Fruit fly (Drosophila melanogaster) whole organism, embryonic: Measurements from ENCODE around the gene LIMK1.
A peak's percentile ranks its signal among the peaks of the same experiment; 100 is the strongest.

ENCODE experiments used
- B-H2 ChIP-seq: fragments of 200-800 bp; sonication (Bioruptor generic); optimal IDR thresholded peaks from 2 replicates; lab custom pipeline; 2018; ENCODE audit warnings: missing biosample characterization, mild to moderate bottlenecking, missing genetic modification characterization
- CG10654 ChIP-seq: fragments of 200-800 bp; sonication (Bioruptor generic); optimal IDR thresholded peaks from 2 replicates; lab custom pipeline; 2016; ENCODE audit warnings: missing biosample characterization, missing genetic modification characterization
- CG11093 ChIP-seq: fragments of 200-800 bp; sonication (Bioruptor generic); IDR thresholded peaks from 3 replicates; pipeline ENCODE4 v1.3.6; 2022; ENCODE audit warnings: missing biosample characterization, missing genetic modification characterization
- CG11398 ChIP-seq: fragments of 200-800 bp; sonication (Bioruptor generic); optimal IDR thresholded peaks from 2 replicates; lab custom pipeline; 2016; ENCODE audit warnings: missing biosample characterization, missing genetic modification characterization
- CG11560 ChIP-seq: fragments of 200-800 bp; sonication (Bioruptor generic); IDR thresholded peaks from 3 replicates; pipeline ENCODE4 v1.3.6; 2022; ENCODE audit warnings: missing biosample characterization, missing genetic modification characterization
- CG12744 ChIP-seq: fragments of 200-800 bp; sonication (Bioruptor generic); optimal IDR thresholded peaks from 2 replicates; lab custom pipeline; 2016; ENCODE audit warnings: missing biosample characterization, missing genetic modification characterization
- CG14050 ChIP-seq: fragments of 200-800 bp; sonication (Bioruptor generic); IDR thresholded peaks from 3 replicates; pipeline ENCODE4 v1.3.6; 2022; ENCODE audit warnings: missing biosample characterization, missing genetic modification characterization
- CG14860 ChIP-seq: fragments of 200-800 bp; sonication (Bioruptor generic); IDR thresholded peaks from 3 replicates; pipeline ENCODE4 v1.3.6; 2022; ENCODE audit warnings: missing biosample characterization, missing genetic modification characterization; ENCODE audit not compliant: partially characterized antibody
- CG2129 ChIP-seq: fragments of 200-800 bp; sonication (Bioruptor generic); IDR thresholded peaks from 2 replicates; pipeline ENCODE4 v1.3.6; 2022; ENCODE audit warnings: missing biosample characterization, missing genetic modification characterization; ENCODE audit not compliant: partially characterized antibody
- CG3163 ChIP-seq: fragments of 200-800 bp; sonication (Bioruptor generic); optimal IDR thresholded peaks from 3 replicates; lab custom pipeline; 2016; ENCODE audit warnings: missing biosample characterization, missing genetic modification characterization
- CG34224 ChIP-seq: fragments of 200-800 bp; sonication (Bioruptor generic); IDR thresholded peaks from 3 replicates; pipeline ENCODE4 v1.3.6; 2022; ENCODE audit warnings: missing biosample characterization, missing genetic modification characterization; ENCODE audit not compliant: partially characterized antibody
- CG4360 ChIP-seq: fragments of 200-800 bp; sonication (Bioruptor generic); IDR thresholded peaks from 2 replicates; pipeline ENCODE4 v1.3.6; 2022; ENCODE audit warnings: missing biosample characterization, missing genetic modification characterization
- CG4617 ChIP-seq: fragments of 200-800 bp; sonication (Bioruptor generic); optimal IDR thresholded peaks from 3 replicates; lab custom pipeline; 2016; ENCODE audit warnings: missing biosample characterization, missing genetic modification characterization, borderline replicate concordance
- CG8944 ChIP-seq: fragments of 200-800 bp; sonication (Bioruptor generic); optimal IDR thresholded peaks from 3 replicates; lab custom pipeline; 2016; ENCODE audit warnings: missing biosample characterization, missing genetic modification characterization
- Camta ChIP-seq: fragments of 200-800 bp; sonication (Bioruptor generic); optimal IDR thresholded peaks from 2 replicates; lab custom pipeline; 2016; ENCODE audit warnings: missing biosample characterization, missing genetic modification characterization
- Chrac-16 ChIP-seq: fragments of 200-800 bp; sonication (Bioruptor generic); optimal IDR thresholded peaks from 3 replicates; lab custom pipeline; 2016; ENCODE audit warnings: missing biosample characterization, missing genetic modification characterization
- Dad ChIP-seq: fragments of 200-800 bp; sonication (Bioruptor generic); optimal IDR thresholded peaks from 3 replicates; lab custom pipeline; 2016; ENCODE audit warnings: missing biosample characterization, missing genetic modification characterization
- Deaf1 ChIP-seq: fragments of 200-800 bp; optimal IDR thresholded peaks from 3 replicates; lab custom pipeline; 2019; ENCODE audit warnings: missing biosample characterization, mild to moderate bottlenecking, missing genetic modification characterization, moderate library complexity
- Dip2 ChIP-seq: fragments of 200-800 bp; sonication (Bioruptor generic); IDR thresholded peaks from 2 replicates; pipeline ENCODE4 v1.3.6; 2022; ENCODE audit warnings: missing biosample characterization, missing genetic modification characterization
- Dll ChIP-seq: fragments of 200-800 bp; sonication (Bioruptor generic); IDR thresholded peaks from 4 replicates; pipeline ENCODE4 v1.3.6; 2022; ENCODE audit warnings: missing biosample characterization, missing genetic modification characterization; ENCODE audit not compliant: partially characterized antibody
- Fer2 ChIP-seq: fragments of 200-800 bp; sonication (Bioruptor generic); optimal IDR thresholded peaks from 2 replicates; lab custom pipeline; 2018; ENCODE audit warnings: missing biosample characterization, mild to moderate bottlenecking, missing genetic modification characterization, moderate library complexity
- GATAe ChIP-seq: fragments of 200-800 bp; sonication (Bioruptor generic); conservative IDR thresholded peaks from 2 replicates; pipeline ENCODE4 v1.3.6; 2022; ENCODE audit warnings: missing biosample characterization, missing genetic modification characterization
- H2.0 ChIP-seq: fragments of 200-800 bp; sonication (Bioruptor generic); IDR thresholded peaks from 2 replicates; pipeline ENCODE4 v1.3.6; 2022; ENCODE audit warnings: missing biosample characterization, missing genetic modification characterization
- HLH54F ChIP-seq: fragments of 200-800 bp; sonication (Bioruptor generic); optimal IDR thresholded peaks from 3 replicates; lab custom pipeline; 2016; ENCODE audit warnings: missing biosample characterization, missing genetic modification characterization
- ab ChIP-seq: fragments of 200-800 bp; sonication (Bioruptor generic); optimal IDR thresholded peaks from 2 replicates; lab custom pipeline; 2016; ENCODE audit warnings: missing biosample characterization, missing genetic modification characterization
- ase ChIP-seq: fragments of 200-800 bp; sonication (Bioruptor generic); IDR thresholded peaks from 3 replicates; pipeline ENCODE4 v1.3.6; 2022; ENCODE audit warnings: missing biosample characterization, missing genetic modification characterization
- cas ChIP-seq: fragments of 200-800 bp; sonication (Bioruptor generic); IDR thresholded peaks from 2 replicates; pipeline ENCODE4 v1.3.6; 2022; ENCODE audit warnings: missing biosample characterization, missing genetic modification characterization
- cg ChIP-seq: fragments of 200-800 bp; sonication (Bioruptor generic); optimal IDR thresholded peaks from 3 replicates; lab custom pipeline; 2019; ENCODE audit warnings: missing biosample characterization, mild to moderate bottlenecking, missing genetic modification characterization, moderate library complexity
- corto ChIP-seq: fragments of 200-800 bp; sonication (Bioruptor generic); optimal IDR thresholded peaks from 2 replicates; lab custom pipeline; 2016; ENCODE audit warnings: missing biosample characterization, mild to moderate bottlenecking, missing genetic modification characterization, moderate library complexity
- cwo ChIP-seq: fragments of 200-800 bp; sonication (Bioruptor generic); optimal IDR thresholded peaks from 3 replicates; lab custom pipeline; 2017; ENCODE audit warnings: missing biosample characterization, missing genetic modification characterization, mild to moderate bottlenecking, moderate library complexity, missing genetic modification reagents
- ems ChIP-seq: fragments of 200-800 bp; sonication (Bioruptor generic); optimal IDR thresholded peaks from 3 replicates; lab custom pipeline; 2016; ENCODE audit warnings: missing biosample characterization, missing genetic modification characterization
- en ChIP-seq: fragments of 200-800 bp; sonication (Bioruptor generic); optimal IDR thresholded peaks from 2 replicates; lab custom pipeline; 2016; ENCODE audit warnings: missing biosample characterization, missing genetic modification characterization
- ewg ChIP-seq: fragments of 200-800 bp; sonication (Bioruptor generic); optimal IDR thresholded peaks from 3 replicates; lab custom pipeline; 2017; ENCODE audit warnings: mild to moderate bottlenecking, missing biosample characterization, missing genetic modification reagents, missing genetic modification characterization
- fru ChIP-seq: fragments of >200 bp; optimal IDR thresholded peaks from 2 replicates; lab custom pipeline; 2017
- hbn ChIP-seq: fragments of 200-800 bp; sonication (Bioruptor generic); IDR thresholded peaks from 2 replicates; pipeline ENCODE4 v1.3.6; 2022; ENCODE audit warnings: missing biosample characterization, missing genetic modification characterization; ENCODE audit not compliant: partially characterized antibody
- hkb ChIP-seq, 2 experiments: fragments of 200-800 bp in 1 of 2; fragments of >200 bp in 1 of 2; sonication (Bioruptor generic) in 1 of 2; IDR thresholded peaks in 1 of 2; optimal IDR thresholded peaks in 1 of 2; 2 replicates each; pipeline versions ENCODE4 v1.3.6 to Lab custom; 2017 to 2022; ENCODE audit warnings: missing biosample characterization in 1 of 2, missing genetic modification characterization in 1 of 2
- kay ChIP-seq: fragments of 200-800 bp; sonication (Bioruptor generic); optimal IDR thresholded peaks from 2 replicates; lab custom pipeline; 2016; ENCODE audit warnings: missing biosample characterization, missing genetic modification characterization
- ken ChIP-seq: fragments of 200-800 bp; sonication (Bioruptor generic); IDR thresholded peaks from 3 replicates; pipeline ENCODE4 v1.3.6; 2022; ENCODE audit warnings: missing biosample characterization, missing genetic modification characterization
- lab ChIP-seq: fragments of 200-800 bp; sonication (Bioruptor generic); optimal IDR thresholded peaks from 3 replicates; lab custom pipeline; 2017; ENCODE audit warnings: missing biosample characterization, missing genetic modification characterization, mild to moderate bottlenecking, moderate library complexity, missing genetic modification reagents
- lilli ChIP-seq: fragments of 200-800 bp; sonication (Bioruptor generic); optimal IDR thresholded peaks from 3 replicates; lab custom pipeline; 2016; ENCODE audit warnings: missing biosample characterization, missing genetic modification characterization
- mld ChIP-seq: fragments of 200-800 bp; sonication (Bioruptor generic); IDR thresholded peaks from 3 replicates; pipeline ENCODE4 v1.3.6; 2022; ENCODE audit warnings: missing biosample characterization, missing genetic modification characterization; ENCODE audit not compliant: partially characterized antibody
- nerfin-1 ChIP-seq: fragments of 200-800 bp; sonication (Bioruptor generic); optimal IDR thresholded peaks from 3 replicates; lab custom pipeline; 2019; ENCODE audit warnings: missing biosample characterization, mild to moderate bottlenecking, missing genetic modification characterization, moderate library complexity
- nmo ChIP-seq: fragments of 200-800 bp; sonication (Bioruptor generic); optimal IDR thresholded peaks from 2 replicates; lab custom pipeline; 2018; ENCODE audit warnings: missing biosample characterization, mild to moderate bottlenecking, missing genetic modification characterization, moderate library complexity
- org-1 ChIP-seq: fragments of 200-800 bp; sonication (Bioruptor generic); optimal IDR thresholded peaks from 2 replicates; lab custom pipeline; 2017; ENCODE audit warnings: missing biosample characterization, missing genetic modification characterization
- otp ChIP-seq: fragments of 200-800 bp; sonication (Bioruptor generic); IDR thresholded peaks from 3 replicates; pipeline ENCODE4, ENCODE4 v1.3.6; 2022; ENCODE audit warnings: missing biosample characterization, missing genetic modification characterization
- row ChIP-seq: fragments of 200-800 bp; sonication (Bioruptor generic); IDR thresholded peaks from 3 replicates; pipeline ENCODE4 v1.3.6; 2022; ENCODE audit warnings: missing biosample characterization, missing genetic modification characterization
- seq ChIP-seq: fragments of 200-800 bp; sonication (Bioruptor generic); IDR thresholded peaks from 2 replicates; pipeline ENCODE4 v1.3.6; 2022; ENCODE audit warnings: missing biosample characterization, missing genetic modification characterization
- sima ChIP-seq: fragments of 200-800 bp; sonication (Bioruptor generic); optimal IDR thresholded peaks from 2 replicates; lab custom pipeline; 2016; ENCODE audit warnings: missing biosample characterization, missing genetic modification characterization
- wdn ChIP-seq: fragments of 200-800 bp; sonication (Bioruptor generic); IDR thresholded peaks from 2 replicates; pipeline ENCODE4 v1.3.6; 2022; ENCODE audit warnings: missing biosample characterization, missing genetic modification characterization
- wor ChIP-seq: fragments of 200-800 bp; sonication (Bioruptor generic); IDR thresholded peaks from 2 replicates; pipeline ENCODE4 v1.3.6; 2022; ENCODE audit warnings: missing biosample characterization, missing genetic modification characterization

LIMK1 gene

DNA sequence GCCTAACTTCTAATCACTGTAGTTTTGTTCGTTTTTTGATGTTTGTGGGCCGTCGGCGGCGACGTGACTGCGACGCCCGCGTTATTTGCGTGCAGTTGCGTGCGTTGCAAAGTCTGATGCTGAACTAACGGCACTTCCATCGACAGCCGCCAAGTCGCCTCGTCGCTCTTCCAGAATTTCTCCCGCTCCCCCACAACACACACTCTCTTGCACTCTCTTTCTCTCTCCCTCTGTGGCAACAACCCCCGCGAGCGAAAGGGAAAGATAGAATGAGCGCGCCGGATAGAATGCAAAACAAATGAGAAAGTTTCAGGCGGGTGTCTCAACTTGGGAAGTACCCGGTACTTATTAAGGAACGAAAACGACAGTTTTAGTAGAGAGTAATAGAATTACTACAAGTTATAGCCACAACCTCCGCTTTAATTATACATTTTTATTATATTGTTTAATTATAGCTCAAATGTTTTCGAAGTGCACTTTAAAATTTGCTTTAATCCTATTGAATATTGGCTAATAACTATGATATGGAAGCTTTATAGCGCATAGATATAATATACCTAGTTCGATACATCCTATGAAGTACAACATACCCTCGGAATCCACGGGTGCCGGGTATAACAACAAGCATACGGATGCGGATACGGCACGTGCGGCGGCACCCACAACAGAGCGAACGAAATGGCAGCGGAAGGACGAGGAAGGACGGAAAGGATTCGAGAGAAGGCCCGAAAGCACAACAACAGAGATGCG, 45.0 kb downstream of the LIMK1 start (continued):
- TF ChIP-seq CG34224 (GFP tag; lab: Robert Waterston, UW): no peak
- TF ChIP-seq en: no peak
- no peak for TF ChIP-seq Dll (GFP tag; lab: Robert Waterston, UW)
- no peak for TF ChIP-seq seq (GFP tag; lab: Robert Waterston, UW)
- no peak for TF ChIP-seq Chrac-16
- no peak for TF ChIP-seq CG11398 (GFP tag; lab: Kevin White, UChicago)
- TF ChIP-seq sima (GFP tag; lab: Kevin White, UChicago): no peak
- TF ChIP-seq CG11560 (tag; lab: Robert Waterston, UW): no peak
- TF ChIP-seq wor (GFP tag; lab: Robert Waterston, UW): no peak
- no peak for TF ChIP-seq HLH54F
- TF ChIP-seq CG4360 (GFP tag; lab: Robert Waterston, UW): no peak
- TF ChIP-seq org-1 (GFP tag; lab: Kevin White, UChicago): no peak
- no peak for TF ChIP-seq fru
- TF ChIP-seq lilli (GFP tag; lab: Kevin White, UChicago): no peak
- no peak for TF ChIP-seq otp (GFP tag; lab: Robert Waterston, UW)
- TF ChIP-seq hkb (optimal IDR thresholded peaks at IDR 0.05; lab: Kevin White, UChicago): no peak
- TF ChIP-seq hkb (GFP tag; IDR thresholded peaks at IDR 0.05; lab: Robert Waterston, UW): 0 out of 2 replicates have a peak, but pooled peaks have one; percentile 27
- peak; percentile 53 for TF ChIP-seq row (GFP tag; lab: Robert Waterston, UW)
- no peak for TF ChIP-seq ab (GFP tag; lab: Kevin White, UChicago)
- TF ChIP-seq CG12744: no peak
- no peak for TF ChIP-seq CG2129
- TF ChIP-seq Dad (GFP tag; lab: Kevin White, UChicago): no peak
- no peak for TF ChIP-seq CG8944 (GFP tag; lab: Kevin White, UChicago)
- TF ChIP-seq ems (GFP tag; lab: Kevin White, UChicago): no peak
- no peak for TF ChIP-seq cg (GFP tag; lab: Kevin White, UChicago)
- peak; percentile 4 for TF ChIP-seq ewg (GFP tag; lab: Kevin White, UChicago)
- no peak for TF ChIP-seq cas (GFP tag; lab: Robert Waterston, UW)
- no peak for TF ChIP-seq nerfin-1 (tag; lab: Kevin White, UChicago)
- no peak for TF ChIP-seq CG4617
- TF ChIP-seq CG14860 (GFP tag; lab: Robert Waterston, UW): no peak
- no peak for TF ChIP-seq Dip2 (GFP tag; lab: Robert Waterston, UW)
- TF ChIP-seq nmo: peak; percentile 17
- no peak for TF ChIP-seq CG14050 (GFP tag; lab: Robert Waterston, UW)
- no peak for TF ChIP-seq GATAe (GFP tag; lab: Robert Waterston, UW)
- TF ChIP-seq mld (GFP tag; lab: Robert Waterston, UW): no peak
- TF ChIP-seq Camta (GFP tag; lab: Kevin White, UChicago): no peak
- no peak for TF ChIP-seq ase (GFP tag; lab: Robert Waterston, UW)
- TF ChIP-seq Fer2 (tag; lab: Kevin White, UChicago): no peak
- no peak for TF ChIP-seq hbn (GFP tag; lab: Robert Waterston, UW)
- peak; percentile 56 for TF ChIP-seq Deaf1 (tag; lab: Kevin White, UChicago)
- no peak for TF ChIP-seq CG10654 (GFP tag; lab: Kevin White, UChicago)
- no peak for TF ChIP-seq B-H2 (GFP tag; lab: Kevin White, UChicago)
- no peak for TF ChIP-seq H2.0 (GFP tag; lab: Robert Waterston, UW)
- no peak for TF ChIP-seq ken (GFP tag; lab: Robert Waterston, UW)
- no peak for TF ChIP-seq kay (GFP tag; lab: Kevin White, UChicago)
- TF ChIP-seq lab (GFP tag; lab: Kevin White, UChicago): peak; percentile 57
- TF ChIP-seq cwo (GFP tag; lab: Kevin White, UChicago): peak; percentile 54
- TF ChIP-seq CG3163 (GFP tag; lab: Kevin White, UChicago): peak; percentile 9
- 0 out of 3 replicates have a peak, but pooled peaks have one; percentile 23 for TF ChIP-seq CG11093 (GFP tag; lab: Robert Waterston, UW)
- no peak for TF ChIP-seq corto (GFP tag; lab: Kevin White, UChicago)
- no peak for TF ChIP-seq wdn
